Worm (Caenorhabditis elegans) whole organism, L2 larva: ENCODE data around the gene sdz-21.

Experiments
- C34F6.9 ChIP-seq: fragments of 150-350 bp; optimal IDR thresholded peaks from 2 replicates; lab custom pipeline; 2014; ENCODE audit warnings: missing biosample characterization, missing genetic modification characterization
- F13H6.1 ChIP-seq: sonication (generic microtip); optimal IDR thresholded peaks from 2 replicates; lab custom pipeline; 2016; ENCODE audit warnings: missing genetic modification characterization, missing compliant biosample characterization
- R02D3.7 ChIP-seq: fragments of 150-350 bp; optimal IDR thresholded peaks from 2 replicates; lab custom pipeline; 2014; ENCODE audit warnings: missing biosample characterization, missing genetic modification characterization
- Y55F3AM.14 ChIP-seq: fragments of 200-800 bp; sonication (Bioruptor generic); optimal IDR thresholded peaks from 2 replicates; lab custom pipeline; 2018; ENCODE audit warnings: mild to moderate bottlenecking, missing genetic modification characterization, missing compliant biosample characterization
- alr-1 ChIP-seq: fragments of 150-350 bp; optimal IDR thresholded peaks from 2 replicates; lab custom pipeline; 2014; ENCODE audit warnings: missing biosample characterization, missing genetic modification characterization
- aly-2 ChIP-seq: fragments of 150-350 bp; optimal IDR thresholded peaks from 2 replicates; lab custom pipeline; 2014; ENCODE audit warnings: missing biosample characterization, missing genetic modification characterization
- ama-1 ChIP-seq: fragments of 150-350 bp; optimal IDR thresholded peaks from 2 replicates; lab custom pipeline; 2018; ENCODE audit warnings: inconsistent platforms
- blmp-1 ChIP-seq: sonication (generic microtip); optimal IDR thresholded peaks from 2 replicates; lab custom pipeline; 2017; ENCODE audit warnings: missing genetic modification characterization, mild to moderate bottlenecking, missing compliant biosample characterization, antibody characterized with exemption, moderate library complexity; ENCODE audit not compliant: insufficient read depth
- ceh-16 ChIP-seq: fragments of 150-350 bp; optimal IDR thresholded peaks from 2 replicates; lab custom pipeline; 2014; ENCODE audit warnings: missing biosample characterization, missing genetic modification characterization
- ceh-82 ChIP-seq: fragments of 150-350 bp; optimal IDR thresholded peaks from 2 replicates; lab custom pipeline; 2014; ENCODE audit warnings: missing biosample characterization, missing genetic modification characterization
- crh-2 ChIP-seq: sonication (generic microtip); optimal IDR thresholded peaks from 2 replicates; lab custom pipeline; 2017; ENCODE audit warnings: missing biosample characterization, missing genetic modification characterization
- dmd-4 ChIP-seq: sonication (generic microtip); optimal IDR thresholded peaks from 2 replicates; lab custom pipeline; 2017; ENCODE audit warnings: missing biosample characterization, missing genetic modification characterization
- elt-1 ChIP-seq: fragments of 150-350 bp; optimal IDR thresholded peaks from 2 replicates; lab custom pipeline; 2014; ENCODE audit warnings: missing biosample characterization, missing genetic modification characterization
- elt-3 ChIP-seq: sonication (generic microtip); optimal IDR thresholded peaks from 2 replicates; lab custom pipeline; 2017; ENCODE audit warnings: missing biosample characterization, missing genetic modification characterization
- fos-1 ChIP-seq: fragments of 150-350 bp; optimal IDR thresholded peaks from 2 replicates; lab custom pipeline; 2014; ENCODE audit warnings: missing biosample characterization, missing genetic modification characterization
- gmeb-1 ChIP-seq: fragments of 150-350 bp; optimal IDR thresholded peaks from 2 replicates; lab custom pipeline; 2014; ENCODE audit warnings: missing biosample characterization, missing genetic modification characterization
- lin-11 ChIP-seq: fragments of 150-350 bp; sonication (generic microtip); optimal IDR thresholded peaks from 2 replicates; lab custom pipeline; 2014; ENCODE audit warnings: missing biosample characterization, missing genetic modification characterization, inconsistent platforms, mixed read lengths
- lin-13 ChIP-seq: fragments of 150-350 bp; optimal IDR thresholded peaks from 2 replicates; lab custom pipeline; 2014; ENCODE audit warnings: missing biosample characterization, missing genetic modification reagents, missing genetic modification characterization
- mab-5 ChIP-seq: fragments of 150-350 bp; optimal IDR thresholded peaks from 2 replicates; lab custom pipeline; 2014; ENCODE audit warnings: missing biosample characterization, missing genetic modification characterization
- mbf-1 ChIP-seq: sonication (generic microtip); optimal IDR thresholded peaks from 2 replicates; lab custom pipeline; 2017; ENCODE audit warnings: missing biosample characterization, missing genetic modification characterization
- nhr-12 ChIP-seq: fragments of 150-350 bp; optimal IDR thresholded peaks from 2 replicates; lab custom pipeline; 2014; ENCODE audit warnings: missing biosample characterization, missing genetic modification characterization
- nhr-129 ChIP-seq: fragments of 150-350 bp; optimal IDR thresholded peaks from 2 replicates; lab custom pipeline; 2014; ENCODE audit warnings: missing biosample characterization, missing genetic modification characterization
- nhr-21 ChIP-seq: fragments of 150-350 bp; optimal IDR thresholded peaks from 2 replicates; lab custom pipeline; 2014; ENCODE audit warnings: missing biosample characterization, missing genetic modification characterization
- nhr-23 ChIP-seq: fragments of 150-350 bp; optimal IDR thresholded peaks from 2 replicates; lab custom pipeline; 2014; ENCODE audit warnings: missing biosample characterization, missing genetic modification reagents, missing genetic modification characterization
- nhr-237 ChIP-seq: fragments of 150-350 bp; optimal IDR thresholded peaks from 2 replicates; lab custom pipeline; 2014; ENCODE audit warnings: missing biosample characterization, missing genetic modification characterization
- nhr-25 ChIP-seq: fragments of 150-350 bp; sonication (generic microtip); optimal IDR thresholded peaks from 3 replicates; lab custom pipeline; 2014; ENCODE audit warnings: missing biosample characterization, missing genetic modification characterization
- nhr-6 ChIP-seq: fragments of 150-350 bp; optimal IDR thresholded peaks from 2 replicates; lab custom pipeline; 2014; ENCODE audit warnings: missing biosample characterization, missing genetic modification characterization
- peb-1 ChIP-seq: fragments of 150-350 bp; optimal IDR thresholded peaks from 2 replicates; lab custom pipeline; 2014; ENCODE audit warnings: missing biosample characterization, missing genetic modification characterization
- sem-4 ChIP-seq: fragments of 150-350 bp; optimal IDR thresholded peaks from 2 replicates; lab custom pipeline; 2014; ENCODE audit warnings: missing biosample characterization, missing genetic modification reagents, missing genetic modification characterization
- skn-1 ChIP-seq: sonication (generic microtip); optimal IDR thresholded peaks from 2 replicates; lab custom pipeline; 2017; ENCODE audit warnings: missing biosample characterization, missing genetic modification characterization
- snpc-4 ChIP-seq: fragments of 150-350 bp; optimal IDR thresholded peaks from 2 replicates; lab custom pipeline; 2014; ENCODE audit warnings: missing biosample characterization, missing genetic modification characterization
- unc-55 ChIP-seq: fragments of 150-350 bp; sonication (generic microtip); optimal IDR thresholded peaks from 3 replicates; lab custom pipeline; 2014; ENCODE audit warnings: missing biosample characterization, missing genetic modification reagents, missing genetic modification characterization
- unc-62 ChIP-seq: fragments of 150-350 bp; optimal IDR thresholded peaks from 2 replicates; lab custom pipeline; 2014; ENCODE audit warnings: missing biosample characterization, missing genetic modification reagents, missing genetic modification characterization
- zag-1 ChIP-seq: fragments of 150-350 bp; optimal IDR thresholded peaks from 2 replicates; lab custom pipeline; 2014; ENCODE audit warnings: missing biosample characterization, missing genetic modification characterization
- ztf-1 ChIP-seq: fragments of 200-800 bp; sonication (Bioruptor generic); conservative IDR thresholded peaks from 2 replicates; pipeline ENCODE4 v1.3.6; 2022; ENCODE audit warnings: missing genetic modification characterization, missing compliant biosample characterization
- ztf-11 ChIP-seq: sonication (generic microtip); optimal IDR thresholded peaks from 2 replicates; lab custom pipeline; 2017; ENCODE audit warnings: missing biosample characterization, missing genetic modification characterization

sdz-21 gene

DNA sequence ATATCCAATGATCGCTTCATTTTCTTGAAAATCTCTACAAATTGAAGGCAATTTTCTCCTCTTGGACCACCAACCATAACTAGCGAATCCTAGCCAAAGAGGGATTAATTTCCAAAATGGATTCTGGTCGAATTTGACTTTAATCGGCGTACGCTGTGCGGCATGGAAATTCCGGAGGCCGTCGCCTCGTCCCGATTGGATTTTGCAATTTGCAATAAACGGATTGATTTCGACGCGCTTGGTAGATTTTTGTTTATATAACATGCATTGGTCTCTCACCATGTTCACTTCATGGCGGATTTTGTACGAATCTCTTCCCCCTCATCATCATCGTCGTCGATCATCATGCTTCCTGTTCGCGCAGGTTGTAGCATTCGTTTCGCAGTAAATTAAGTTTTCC, 8.9 kb upstream of the sdz-21 start:
- TF ChIP-seq ceh-82 (no peak), elt-1 (no peak), sem-4 (tag; lab: Kevin White, UChicago) (no peak), ztf-11 (tag; lab: Kevin White, UChicago) (no peak), C34F6.9 (no peak), dmd-4 (tag; lab: Kevin White, UChicago) (no peak), skn-1 (tag; lab: Kevin White, UChicago) (no peak), ztf-1 (GFP tag; lab: Robert Waterston, UW) (no peak), R02D3.7 (tag; lab: Kevin White, UChicago) (no peak), lin-13 (GFP tag; lab: Kevin White, UChicago) (no peak), mab-5 (no peak), ceh-16 (tag; lab: Kevin White, UChicago) (no peak), F13H6.1 (tag; lab: Kevin White, UChicago) (no peak), zag-1 (tag; lab: Kevin White, UChicago) (no peak), mbf-1 (tag; lab: Kevin White, UChicago) (no peak), snpc-4 (tag; lab: Kevin White, UChicago) (no peak)
- TF ChIP-seq, all 48 proteins: peak for 0

DNA sequence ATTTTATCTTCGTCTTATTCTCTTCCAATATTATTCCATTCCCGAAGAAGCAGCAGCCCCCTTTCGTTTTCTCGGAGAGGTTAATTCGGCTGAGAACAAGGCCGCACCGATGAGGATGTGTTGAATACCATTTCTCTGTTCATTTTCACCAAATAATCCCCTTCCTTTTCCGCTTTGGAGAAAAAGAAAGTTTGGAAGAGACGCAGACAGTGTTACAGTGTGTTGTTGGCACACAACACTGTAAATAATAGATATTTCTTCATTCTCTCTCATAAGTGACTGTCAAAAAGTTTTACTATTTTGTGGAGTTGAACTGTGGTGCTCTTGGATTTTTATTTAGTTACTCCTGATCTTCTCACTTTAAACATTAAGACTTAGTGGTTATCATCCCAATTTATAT, 8.4 kb upstream of the sdz-21 start:
- TF ChIP-seq ceh-16 (tag; lab: Kevin White, UChicago) (no peak), ama-1 (no peak), peb-1 (tag; lab: Kevin White, UChicago) (no peak), ztf-1 (GFP tag; lab: Robert Waterston, UW) (no peak), gmeb-1 (tag; lab: Kevin White, UChicago) (no peak), ztf-11 (tag; lab: Kevin White, UChicago) (no peak), Y55F3AM.14 (GFP tag; lab: Kevin White, UChicago) (no peak), ceh-82 (no peak), unc-55 (GFP tag; lab: Kevin White, UChicago) (no peak), nhr-23 (tag; lab: Kevin White, UChicago) (no peak), lin-11 (no peak), nhr-12 (no peak), sem-4 (tag; lab: Kevin White, UChicago) (no peak), nhr-129 (tag; lab: Kevin White, UChicago) (no peak), nhr-21 (tag; lab: Kevin White, UChicago) (no peak), blmp-1 (no peak), fos-1 (peak; percentile 36), nhr-25 (tag; lab: Kevin White, UChicago) (peak; percentile 2), crh-2 (tag; lab: Kevin White, UChicago) (peak; percentile 7)

DNA sequence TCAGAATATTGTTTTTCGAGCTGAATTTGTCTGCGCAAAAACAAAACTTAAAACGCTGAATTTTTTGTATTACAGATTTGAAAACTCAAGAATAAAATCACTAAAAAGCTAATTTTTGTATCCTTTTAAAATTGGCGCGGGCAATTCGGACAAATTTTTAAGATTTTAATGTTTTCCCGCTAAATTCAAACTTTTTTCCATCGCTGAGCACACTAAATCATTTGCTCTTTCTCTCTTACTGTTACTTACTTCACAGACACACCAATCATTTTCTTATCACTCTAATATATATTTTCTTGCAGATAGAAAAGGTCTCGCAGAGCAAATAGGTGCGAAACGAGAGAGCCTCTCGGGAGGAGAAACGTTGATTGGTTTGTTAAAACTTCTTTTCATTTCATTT, 7.1 kb upstream of the sdz-21 start, which contains the start of gene par-3:
Gene par-3 (plus strand): TSS at position 301 of the 400 bp plus-strand sequence.
- no peak for TF ChIP-seq elt-1
- no peak for TF ChIP-seq sem-4 (tag; lab: Kevin White, UChicago)
- TF ChIP-seq, all 48 proteins: peak for 0

DNA sequence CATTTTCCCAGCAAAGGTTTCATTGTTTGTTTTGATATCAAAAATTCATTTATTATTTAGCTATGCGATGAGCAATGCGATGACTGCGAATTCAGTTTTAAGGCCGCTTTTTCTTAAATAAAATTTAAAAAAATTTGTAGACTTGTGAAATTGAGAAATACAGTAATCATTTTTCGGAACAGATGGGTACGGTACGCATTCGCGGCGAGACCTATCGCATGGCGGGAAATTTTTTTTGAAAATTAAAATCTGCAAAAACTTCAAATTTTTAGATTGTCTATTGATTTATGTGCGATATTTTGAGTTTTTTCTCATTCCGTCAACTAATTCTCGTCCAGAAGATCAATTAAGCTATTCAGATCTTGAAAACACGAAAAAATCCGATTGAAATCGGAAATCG, 6.7 kb upstream of the sdz-21 start:
- no peak for TF ChIP-seq nhr-6 (tag; lab: Kevin White, UChicago)
- TF ChIP-seq nhr-23 (tag; lab: Kevin White, UChicago): no peak
- TF ChIP-seq elt-3 (tag; lab: Kevin White, UChicago): no peak
- TF ChIP-seq skn-1 (tag; lab: Kevin White, UChicago): no peak
- TF ChIP-seq elt-1: no peak
- no peak for TF ChIP-seq alr-1
- TF ChIP-seq mbf-1 (tag; lab: Kevin White, UChicago): no peak
- TF ChIP-seq nhr-21 (tag; lab: Kevin White, UChicago): no peak
- TF ChIP-seq zag-1 (tag; lab: Kevin White, UChicago): no peak
- no peak for TF ChIP-seq unc-62 (GFP tag; lab: Kevin White, UChicago)
- no peak for TF ChIP-seq aly-2 (tag; lab: Kevin White, UChicago)
- TF ChIP-seq gmeb-1 (tag; lab: Kevin White, UChicago): no peak
- no peak for TF ChIP-seq blmp-1
- no peak for TF ChIP-seq sem-4 (tag; lab: Kevin White, UChicago)
- TF ChIP-seq nhr-237 (tag; lab: Kevin White, UChicago): no peak

DNA sequence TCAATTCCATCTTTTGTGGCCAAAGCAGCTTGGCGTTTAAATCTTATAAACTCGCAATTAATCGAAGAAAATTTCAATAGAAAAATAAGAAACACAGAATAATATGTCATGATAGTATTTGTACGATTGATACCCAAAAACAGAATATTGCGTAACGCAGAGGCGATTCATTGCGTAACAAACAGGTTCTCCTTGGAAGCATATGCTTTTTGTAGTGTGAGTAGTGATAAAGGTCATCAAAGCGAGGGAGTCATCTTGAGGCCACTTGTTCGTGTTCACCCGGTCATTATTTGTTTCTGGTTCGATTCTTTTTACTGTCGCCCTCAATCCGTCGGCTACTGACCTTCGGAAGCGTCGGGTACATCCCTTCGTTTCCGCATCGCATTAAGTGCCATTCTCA, 4.1 kb upstream of the sdz-21 start, which contains the start of gene F54E7.6:
Gene F54E7.6 (minus strand): TSS at position 110 of the 400 bp plus-strand sequence.
- TF ChIP-seq nhr-25 (tag; lab: Kevin White, UChicago) (peak; percentile 57), ceh-82 (no peak)
